Fruit fly (Drosophila melanogaster) whole organism, prepupa: Measurements from ENCODE around the gene Ski6.

ENCODE experiments used
- CG10631 ChIP-seq: fragments of 200-800 bp; sonication (Bioruptor generic); optimal IDR thresholded peaks from 2 replicates; lab custom pipeline; 2016; ENCODE audit warnings: missing biosample characterization, missing genetic modification characterization
- CG10669 ChIP-seq: fragments of 200-800 bp; sonication (Bioruptor generic); optimal IDR thresholded peaks from 3 replicates; lab custom pipeline; 2018; ENCODE audit warnings: missing biosample characterization, mild to moderate bottlenecking, missing genetic modification characterization, moderate library complexity
- CG11294 ChIP-seq: fragments of 200-800 bp; sonication (Bioruptor generic); IDR thresholded peaks from 2 replicates; pipeline ENCODE4 v1.3.6; 2022; ENCODE audit warnings: missing biosample characterization, missing genetic modification characterization
- CG11762 ChIP-seq: fragments of 200-800 bp; sonication (Bioruptor generic); optimal IDR thresholded peaks from 3 replicates; lab custom pipeline; 2016; ENCODE audit warnings: missing biosample characterization, missing genetic modification characterization; ENCODE audit not compliant: insufficient read depth
- CG11902 ChIP-seq: fragments of 200-800 bp; sonication (Bioruptor generic); optimal IDR thresholded peaks from 3 replicates; lab custom pipeline; 2016; ENCODE audit warnings: missing biosample characterization, missing genetic modification characterization
- CG1621 ChIP-seq: fragments of 200-800 bp; sonication (Bioruptor generic); optimal IDR thresholded peaks from 3 replicates; lab custom pipeline; 2018; ENCODE audit warnings: missing biosample characterization, mild to moderate bottlenecking, missing genetic modification characterization
- CG16779 ChIP-seq: fragments of 200-800 bp; sonication (Bioruptor generic); optimal IDR thresholded peaks from 3 replicates; lab custom pipeline; 2017; ENCODE audit warnings: missing biosample characterization, mild to moderate bottlenecking, missing genetic modification characterization
- CG31627 ChIP-seq: fragments of 200-800 bp; sonication (Bioruptor generic); optimal IDR thresholded peaks from 3 replicates; lab custom pipeline; 2016; ENCODE audit warnings: missing biosample characterization, missing genetic modification characterization
- CG32006 ChIP-seq: fragments of 200-800 bp; sonication (Bioruptor generic); optimal IDR thresholded peaks from 3 replicates; lab custom pipeline; 2017; ENCODE audit warnings: missing biosample characterization, mild to moderate bottlenecking, missing genetic modification characterization
- CG34406 ChIP-seq: fragments of 200-800 bp; sonication (Bioruptor generic); optimal IDR thresholded peaks from 3 replicates; lab custom pipeline; 2016; ENCODE audit warnings: missing biosample characterization, missing genetic modification characterization
- CG3919 ChIP-seq: fragments of 200-800 bp; sonication (Bioruptor generic); optimal IDR thresholded peaks from 3 replicates; lab custom pipeline; 2016; ENCODE audit warnings: missing biosample characterization, missing genetic modification characterization
- CG6276 ChIP-seq: fragments of 200-800 bp; sonication (Bioruptor generic); optimal IDR thresholded peaks from 2 replicates; lab custom pipeline; 2017; ENCODE audit warnings: missing biosample characterization, mild to moderate bottlenecking, missing genetic modification characterization
- CG6808 ChIP-seq: fragments of 200-800 bp; sonication (Bioruptor generic); optimal IDR thresholded peaks from 3 replicates; lab custom pipeline; 2017; ENCODE audit warnings: missing biosample characterization, missing genetic modification characterization, mild to moderate bottlenecking, moderate library complexity, missing genetic modification reagents
- CG6854 ChIP-seq: fragments of 200-800 bp; sonication (Bioruptor generic); optimal IDR thresholded peaks from 2 replicates; lab custom pipeline; 2017; ENCODE audit warnings: missing biosample characterization, mild to moderate bottlenecking, missing genetic modification characterization
- CG8119 ChIP-seq: fragments of 200-800 bp; sonication (Bioruptor generic); IDR thresholded peaks from 3 replicates; pipeline ENCODE4 v1.3.6; 2022; ENCODE audit warnings: missing biosample characterization, missing genetic modification characterization
- CG8319 ChIP-seq: fragments of 200-800 bp; sonication (Bioruptor generic); optimal IDR thresholded peaks from 3 replicates; lab custom pipeline; 2016; ENCODE audit warnings: missing biosample characterization, missing genetic modification characterization
- Eip75B ChIP-seq: fragments of 200-800 bp; sonication (Bioruptor generic); optimal IDR thresholded peaks from 3 replicates; lab custom pipeline; 2016; ENCODE audit warnings: missing biosample characterization, missing genetic modification characterization
- Eip78C ChIP-seq: fragments of 200-800 bp; sonication (Bioruptor generic); peaks from one replicate; lab custom pipeline; 2016; ENCODE audit warnings: missing biosample characterization, missing genetic modification characterization
- Eip93F ChIP-seq: fragments of 200-800 bp; sonication (Bioruptor generic); optimal IDR thresholded peaks from 2 replicates; lab custom pipeline; 2016; ENCODE audit warnings: missing biosample characterization, mild to moderate bottlenecking, missing genetic modification characterization
- Ets21C ChIP-seq: fragments of 200-800 bp; sonication (Bioruptor generic); optimal IDR thresholded peaks from 3 replicates; lab custom pipeline; 2016; ENCODE audit warnings: missing biosample characterization, missing genetic modification characterization
- Ets96B ChIP-seq: fragments of 200-800 bp; optimal IDR thresholded peaks from 2 replicates; lab custom pipeline; 2019; ENCODE audit warnings: missing biosample characterization, mild to moderate bottlenecking, missing genetic modification characterization, moderate library complexity
- Gug ChIP-seq: fragments of 200-800 bp; sonication (Bioruptor generic); IDR thresholded peaks from 2 replicates; pipeline ENCODE4 v1.3.6; 2022; ENCODE audit warnings: missing biosample characterization, missing genetic modification characterization
- Hr38 ChIP-seq: sonication (Bioruptor generic); optimal IDR thresholded peaks from 2 replicates; lab custom pipeline; 2016; ENCODE audit warnings: missing biosample characterization, missing genetic modification characterization
- Hr39 ChIP-seq: fragments of 200-800 bp; sonication (Bioruptor generic); optimal IDR thresholded peaks from 2 replicates; lab custom pipeline; 2016; ENCODE audit warnings: missing biosample characterization, missing genetic modification characterization
- Hr4 ChIP-seq: fragments of 200-800 bp; sonication (Bioruptor generic); optimal IDR thresholded peaks from 3 replicates; lab custom pipeline; 2016; ENCODE audit warnings: missing biosample characterization, missing genetic modification characterization
- Met ChIP-seq: fragments of 200-800 bp; sonication (Bioruptor generic); optimal IDR thresholded peaks from 3 replicates; lab custom pipeline; 2016; ENCODE audit warnings: missing biosample characterization, missing genetic modification characterization
- OdsH ChIP-seq: fragments of 200-800 bp; sonication (Bioruptor generic); optimal IDR thresholded peaks from 3 replicates; lab custom pipeline; 2016; ENCODE audit warnings: missing biosample characterization, missing genetic modification characterization
- Sox102F ChIP-seq: fragments of 200-800 bp; sonication (Bioruptor generic); optimal IDR thresholded peaks from 2 replicates; lab custom pipeline; 2016; ENCODE audit warnings: missing biosample characterization, mild to moderate bottlenecking, missing genetic modification characterization
- Sox14 ChIP-seq: fragments of 200-800 bp; sonication (Bioruptor generic); optimal IDR thresholded peaks from 3 replicates; lab custom pipeline; 2016; ENCODE audit warnings: missing biosample characterization, missing genetic modification characterization
- Sox15 ChIP-seq: fragments of 200-800 bp; sonication (Bioruptor generic); optimal IDR thresholded peaks from 3 replicates; lab custom pipeline; 2016; ENCODE audit warnings: missing biosample characterization, missing genetic modification characterization
- achi ChIP-seq: fragments of 200-800 bp; sonication (Bioruptor generic); optimal IDR thresholded peaks from 3 replicates; lab custom pipeline; 2016; ENCODE audit warnings: missing biosample characterization, missing genetic modification characterization
- acj6 ChIP-seq: fragments of 200-800 bp; sonication (Bioruptor generic); optimal IDR thresholded peaks from 3 replicates; lab custom pipeline; 2016; ENCODE audit warnings: missing biosample characterization, missing genetic modification characterization
- cyc ChIP-seq: fragments of 200-800 bp; sonication (Bioruptor generic); optimal IDR thresholded peaks from 3 replicates; lab custom pipeline; 2016; ENCODE audit warnings: missing biosample characterization, missing genetic modification characterization
- eg ChIP-seq: fragments of 200-800 bp; sonication (Bioruptor generic); IDR thresholded peaks from 3 replicates; pipeline ENCODE4 v1.3.6; 2022; ENCODE audit warnings: missing biosample characterization, missing genetic modification characterization
- esn ChIP-seq: fragments of 200-800 bp; sonication (Bioruptor generic); optimal IDR thresholded peaks from 2 replicates; lab custom pipeline; 2016; ENCODE audit warnings: missing biosample characterization, mild to moderate bottlenecking, missing genetic modification characterization, moderate library complexity
- fd59A ChIP-seq: fragments of 200-800 bp; sonication (Bioruptor generic); optimal IDR thresholded peaks from 2 replicates; lab custom pipeline; 2017; ENCODE audit warnings: missing biosample characterization, mild to moderate bottlenecking, missing genetic modification characterization, missing genetic modification reagents
- fd85E ChIP-seq: fragments of 200-800 bp; sonication (Bioruptor generic); optimal IDR thresholded peaks from 3 replicates; lab custom pipeline; 2016; ENCODE audit warnings: missing biosample characterization, missing genetic modification characterization
- lz ChIP-seq: fragments of 200-800 bp; sonication (Bioruptor generic); optimal IDR thresholded peaks from 3 replicates; lab custom pipeline; 2016; ENCODE audit warnings: missing biosample characterization, missing genetic modification characterization
- salr ChIP-seq, 2 experiments: fragments of 200-800 bp; sonication (Bioruptor generic); optimal IDR thresholded peaks; 3 replicates each; lab custom pipeline; 2016 to 2018; ENCODE audit warnings: missing biosample characterization in 2 of 2, missing genetic modification characterization in 2 of 2, mild to moderate bottlenecking in 1 of 2
- spab ChIP-seq: fragments of 200-800 bp; sonication (Bioruptor generic); optimal IDR thresholded peaks from 2 replicates; lab custom pipeline; 2017; ENCODE audit warnings: missing biosample characterization, mild to moderate bottlenecking, missing genetic modification characterization, missing genetic modification reagents
- ss ChIP-seq, 2 experiments: fragments of 200-800 bp; sonication (Bioruptor generic); optimal IDR thresholded peaks; 2 replicates in 1 of 2; 3 replicates in 1 of 2; lab custom pipeline; 2017 to 2018; ENCODE audit warnings: mild to moderate bottlenecking in 2 of 2, missing biosample characterization in 2 of 2, missing genetic modification characterization in 2 of 2, moderate library complexity in 1 of 2
- svp ChIP-seq: fragments of 200-800 bp; sonication (Bioruptor generic); peaks from one replicate; lab custom pipeline; 2016; ENCODE audit warnings: missing biosample characterization, missing genetic modification characterization
- topi ChIP-seq: fragments of 200-800 bp; sonication (Bioruptor generic); optimal IDR thresholded peaks from 3 replicates; lab custom pipeline; 2016; ENCODE audit warnings: missing biosample characterization, missing genetic modification characterization
- vri ChIP-seq: fragments of 200-800 bp; sonication (Bioruptor generic); optimal IDR thresholded peaks from 3 replicates; lab custom pipeline; 2016; ENCODE audit warnings: missing biosample characterization, mild to moderate bottlenecking, missing genetic modification characterization

Ski6 gene

dm6 chr2L:13205256-13205655 lies 17.0 kb downstream of the Ski6 start (continued):
- TF ChIP-seq Ets21C (no peak), CG10669 (no peak), CG6276 (no peak), CG34406 (GFP tag; lab: Kevin White, UChicago) (no peak), svp (GFP tag; lab: Kevin White, UChicago) (peak; percentile 74), vri (no peak), Sox15 (GFP tag; lab: Kevin White, UChicago) (no peak), salr (GFP tag; optimal IDR thresholded peaks at IDR 0.05; lab: Kevin White, UChicago) (no peak), esn (GFP tag; lab: Kevin White, UChicago) (peak; percentile 44), Hr4 (GFP tag; lab: Kevin White, UChicago) (no peak), CG3919 (GFP tag; lab: Kevin White, UChicago) (peak; percentile 40), CG11294 (no peak), CG16779 (tag; lab: Kevin White, UChicago) (peak; percentile 38), CG11762 (no peak), Ets96B (tag; lab: Kevin White, UChicago) (no peak), cyc (GFP tag; lab: Kevin White, UChicago) (no peak), achi (GFP tag; lab: Kevin White, UChicago) (no peak), CG8119 (GFP tag; lab: Robert Waterston, UW) (no peak), CG11902 (no peak), eg (GFP tag; lab: Robert Waterston, UW) (peak; percentile 46; the same call in 1 of the 3 replicates), topi (GFP tag; lab: Kevin White, UChicago) (peak; percentile 5), CG32006 (GFP tag; lab: Kevin White, UChicago) (no peak), CG6808 (GFP tag; lab: Kevin White, UChicago) (no peak), Eip75B (GFP tag; lab: Kevin White, UChicago) (peak; percentile 45), CG1621 (tag; lab: Kevin White, UChicago) (peak; percentile 8), Sox102F (no peak), CG6854 (peak; percentile 66), Met (GFP tag; lab: Kevin White, UChicago) (peak; percentile 22), Sox14 (GFP tag; lab: Kevin White, UChicago) (peak; percentile 10), fd59A (GFP tag; lab: Kevin White, UChicago) (no peak), ss (GFP tag; optimal IDR thresholded peaks at IDR 0.05; lab: Kevin White, UChicago) (peak; percentile 35 to 62)

dm6 chr2L:13204151-13204550 lies 18.1 kb downstream of the Ski6 start:
- TF ChIP-seq Sox15 (GFP tag; lab: Kevin White, UChicago) (no peak), Ets21C (no peak), Eip78C (GFP tag; lab: Kevin White, UChicago) (peak; percentile 43), Gug (GFP tag; lab: Robert Waterston, UW) (no peak)
- TF ChIP-seq, all 60 proteins: peak for 1

dm6 chr2L:13203437-13204137 lies 18.6 kb downstream of the Ski6 start, which contains the start of gene Pect:
TSS of gene Pect (plus strand) at chr2L:13203762.
- TF ChIP-seq vri (no peak), topi (GFP tag; lab: Kevin White, UChicago) (no peak), CG32006 (GFP tag; lab: Kevin White, UChicago) (no peak), CG31627 (GFP tag; lab: Kevin White, UChicago) (no peak), Eip93F (no peak), Gug (GFP tag; lab: Robert Waterston, UW) (no peak), CG10669 (no peak), Hr38 (GFP tag; lab: Kevin White, UChicago) (no peak), spab (no peak), fd85E (GFP tag; lab: Kevin White, UChicago) (no peak), lz (GFP tag; lab: Kevin White, UChicago) (peak; percentile 31), acj6 (GFP tag; lab: Kevin White, UChicago) (no peak), CG16779 (tag; lab: Kevin White, UChicago) (no peak), OdsH (GFP tag; lab: Kevin White, UChicago) (no peak), achi (GFP tag; lab: Kevin White, UChicago) (no peak), Met (GFP tag; lab: Kevin White, UChicago) (no peak), CG1621 (tag; lab: Kevin White, UChicago) (no peak), Eip78C (GFP tag; lab: Kevin White, UChicago) (peak; percentile 67), CG6808 (GFP tag; lab: Kevin White, UChicago) (no peak), CG10631 (GFP tag; lab: Kevin White, UChicago) (no peak), salr (GFP tag; optimal IDR thresholded peaks at IDR 0.05; lab: Kevin White, UChicago) (no peak), CG3919 (GFP tag; lab: Kevin White, UChicago) (no peak), Sox102F (no peak), Hr39 (GFP tag; lab: Kevin White, UChicago) (no peak), cyc (GFP tag; lab: Kevin White, UChicago) (no peak), Ets21C (no peak), esn (GFP tag; lab: Kevin White, UChicago) (peak; percentile 41), CG11762 (no peak), CG34406 (GFP tag; lab: Kevin White, UChicago) (no peak), CG8319 (GFP tag; lab: Kevin White, UChicago) (no peak), svp (GFP tag; lab: Kevin White, UChicago) (peak; percentile 73), Sox14 (GFP tag; lab: Kevin White, UChicago) (no peak)
